Fruit fly (Drosophila melanogaster): ENCODE results near the gene CG42713.

Gene CG42713

dm6 chr2L:8862476-8862875, 28.8 kb upstream of the CG42713 start, which contains the start of gene CG32986:
CG32986 (plus strand) TSS chr2L:8862776.
- TF ChIP-seq CG14667 (GFP tag; IDR thresholded peaks at IDR 0.05): no peak
- TF ChIP-seq Hr39 (optimal IDR thresholded peaks at IDR 0.05): no peak
- TF ChIP-seq Dek (tag; optimal IDR thresholded peaks at IDR 0.05): no peak
- TF ChIP-seq ftz-f1 (GFP tag; optimal IDR thresholded peaks at IDR 0.05): no peak
- no peak for TF ChIP-seq CG10543 (GFP tag; optimal IDR thresholded peaks at IDR 0.05)
- TF ChIP-seq CG10147 (GFP tag; optimal IDR thresholded peaks at IDR 0.05): no peak
- TF ChIP-seq bcd (GFP tag; optimal IDR thresholded peaks at IDR 0.05): no peak
- no peak for TF ChIP-seq usp (GFP tag; optimal IDR thresholded peaks at IDR 0.05)
- no peak for TF ChIP-seq CG4730 (GFP tag; IDR thresholded peaks at IDR 0.05)
- TF ChIP-seq CG2712 (tag; optimal IDR thresholded peaks at IDR 0.05): no peak
- TF ChIP-seq Hey (tag; optimal IDR thresholded peaks at IDR 0.05): no peak

dm6 chr2L:8863511-8863910, 27.7 kb upstream of the CG42713 start, which contains the start of gene CG32987:
CG32987 (plus strand) TSS chr2L:8863811.
- TF ChIP-seq CG14667 (GFP tag; IDR thresholded peaks at IDR 0.05) (no peak), vvl (GFP tag; IDR thresholded peaks at IDR 0.05) (no peak)

DNA sequence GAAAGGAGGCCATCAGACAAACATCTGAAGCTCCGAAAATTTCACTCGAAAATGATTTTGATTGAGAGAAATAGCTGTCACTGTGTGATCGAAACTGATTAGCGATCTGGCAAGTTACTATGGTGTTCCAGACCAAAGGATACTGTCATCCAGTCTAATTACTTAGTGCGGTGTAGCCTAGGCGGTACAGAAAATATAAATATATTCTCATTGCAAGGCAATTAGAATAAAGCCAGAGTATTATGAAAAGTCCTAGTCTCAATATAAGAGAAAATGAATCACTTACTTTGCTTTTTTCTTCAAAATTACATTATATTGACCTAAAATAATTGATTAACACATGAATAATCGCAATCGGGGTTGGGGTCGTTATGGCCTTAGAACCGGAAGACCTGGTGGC, 26.7 kb upstream of the CG42713 start, which contains the start of gene CG32988:
TSS of gene CG32988 (plus strand) at position 301 of the 400 bp plus-strand sequence.
- no peak for TF ChIP-seq CG8388 (GFP tag; optimal IDR thresholded peaks at IDR 0.05)
- TF ChIP-seq D (optimal IDR thresholded peaks at IDR 0.05): no peak
- no peak for TF ChIP-seq D (GFP tag; optimal IDR thresholded peaks at IDR 0.05)
- no peak for TF ChIP-seq CG17912 (GFP tag; optimal IDR thresholded peaks at IDR 0.05)
- TF ChIP-seq grau (tag; optimal IDR thresholded peaks at IDR 0.05): no peak
- TF ChIP-seq CG12391 (tag; optimal IDR thresholded peaks at IDR 0.05): no peak
- no peak for TF ChIP-seq org-1 (GFP tag; optimal IDR thresholded peaks at IDR 0.05)
- no peak for TF ChIP-seq CG34376 (GFP tag; optimal IDR thresholded peaks at IDR 0.05)

- TF ChIP-seq CTCF (GFP tag; optimal IDR thresholded peaks at IDR 0.05) (no peak), CG1024 (GFP tag; IDR thresholded peaks at IDR 0.05) (no peak), NC2α (GFP tag; optimal IDR thresholded peaks at IDR 0.05) (no peak), Adf1 (GFP tag; IDR thresholded peaks at IDR 0.05) (no peak), gce (GFP tag; IDR thresholded peaks at IDR 0.05) (no peak), slou (GFP tag; optimal IDR thresholded peaks at IDR 0.05) (no peak), az2 (GFP tag; optimal IDR thresholded peaks at IDR 0.05) (no peak)
Observed at dm6 chr2L:8865550-8865949, 25.7 kb upstream of the CG42713 start, which contains the start of gene CG32983. CG32983 (plus strand) TSS chr2L:8865850.

DNA sequence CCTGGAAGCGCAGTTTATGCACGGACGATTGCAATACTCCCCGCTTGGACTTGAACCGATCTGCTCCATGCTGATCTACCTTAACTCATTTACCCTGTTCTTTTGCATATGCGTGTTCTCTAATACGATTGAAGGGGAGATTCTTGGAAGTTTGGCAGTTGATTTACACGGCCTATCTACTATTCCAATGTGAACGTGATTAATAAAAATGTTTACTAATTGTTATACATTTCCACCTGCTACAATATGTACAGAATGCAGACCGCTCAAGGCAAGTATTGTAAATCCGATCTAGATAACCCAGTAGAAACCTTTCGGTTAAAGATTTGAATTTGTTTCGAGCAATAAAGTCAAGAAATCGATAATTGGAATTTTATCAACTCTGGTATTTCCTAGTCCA, 24.8 kb upstream of the CG42713 start, which contains the start of gene CG9483:
TSS of gene CG9483 (plus strand) at position 301 of the 400 bp plus-strand sequence.
- TF ChIP-seq CG15269 (tag; optimal IDR thresholded peaks at IDR 0.05) (no peak), tx (GFP tag; optimal IDR thresholded peaks at IDR 0.05) (no peak), nerfin-2 (GFP tag; IDR thresholded peaks at IDR 0.05; ENCODE audit: partially characterized antibody) (no peak), pb (GFP tag; optimal IDR thresholded peaks at IDR 0.05) (no peak), gfzf (GFP tag; optimal IDR thresholded peaks at IDR 0.05) (no peak), row (GFP tag; IDR thresholded peaks at IDR 0.05) (no peak), pros (GFP tag; optimal IDR thresholded peaks at IDR 0.05) (no peak), CG4424 (GFP tag; optimal IDR thresholded peaks at IDR 0.05) (no peak), Atf6 (GFP tag; IDR thresholded peaks at IDR 0.05) (no peak), ci (GFP tag; IDR thresholded peaks at IDR 0.05) (no peak)

Measured in whole organism, embryonic.